Worm (Caenorhabditis elegans) whole organism, midembryonic: Measurements from ENCODE around the gene Y51H4A.938.
A peak's percentile ranks its signal among the peaks of the same experiment; 100 is the strongest.

Source experiments
- T22C8.4 ChIP-seq: fragments of 200-800 bp; sonication (Bioruptor generic); IDR thresholded peaks from 2 replicates; pipeline ENCODE4 v1.3.6; 2022; ENCODE audit warnings: missing genetic modification characterization, missing compliant biosample characterization
- cog-1 ChIP-seq: sonication (generic microtip); optimal IDR thresholded peaks from 2 replicates; lab custom pipeline; 2016; ENCODE audit warnings: missing genetic modification characterization, missing compliant biosample characterization
- flt-1 ChIP-seq: fragments of 200-800 bp; sonication (Bioruptor generic); IDR thresholded peaks from 2 replicates; pipeline ENCODE4 v1.3.6; 2022; ENCODE audit warnings: missing genetic modification characterization, missing compliant biosample characterization
- med-1 ChIP-seq: sonication (generic microtip); optimal IDR thresholded peaks from 2 replicates; lab custom pipeline; 2017; ENCODE audit warnings: missing genetic modification characterization, mild to moderate bottlenecking, missing compliant biosample characterization, antibody characterized with exemption, missing genetic modification reagents; ENCODE audit not compliant: insufficient read depth

ce11 chrIV:16498031-16498442, 17.0 kb downstream of the Y51H4A.938 start:
- TF ChIP-seq cog-1 (peak; percentile 89), flt-1 (GFP tag; lab: Robert Waterston, UW) (peak; percentile 28; the same call in 1 of the 2 replicates), med-1 (GFP tag; lab: Kevin White, UChicago) (no peak), T22C8.4 (GFP tag; lab: Robert Waterston, UW) (no peak)
